Worm (Caenorhabditis elegans) whole organism, L3 larva: Measurements from ENCODE around the gene Y26G10.5.

Experiments used
- ZK546.5 ChIP-seq: sonication (generic microtip); optimal IDR thresholded peaks from 2 replicates; lab custom pipeline; 2017; ENCODE audit warnings: missing biosample characterization, missing genetic modification characterization
- aly-2 ChIP-seq: fragments of 150-350 bp; optimal IDR thresholded peaks from 2 replicates; lab custom pipeline; 2014; ENCODE audit warnings: missing biosample characterization, missing genetic modification characterization
- ama-1 ChIP-seq: fragments of 150-350 bp; optimal IDR thresholded peaks from 2 replicates; lab custom pipeline; 2018
- ceh-16 ChIP-seq: sonication (generic microtip); optimal IDR thresholded peaks from 2 replicates; lab custom pipeline; 2017; ENCODE audit warnings: missing biosample characterization, missing genetic modification characterization
- ceh-82 ChIP-seq: fragments of 150-350 bp; optimal IDR thresholded peaks from 2 replicates; lab custom pipeline; 2014; ENCODE audit warnings: missing biosample characterization, missing genetic modification characterization
- daf-12 ChIP-seq: fragments of 150-350 bp; optimal IDR thresholded peaks from 2 replicates; lab custom pipeline; 2014; ENCODE audit warnings: missing biosample characterization, missing genetic modification reagents, missing genetic modification characterization
- egl-27 ChIP-seq: sonication (generic microtip); optimal IDR thresholded peaks from 4 replicates; lab custom pipeline; 2017; ENCODE audit warnings: missing biosample characterization, missing genetic modification reagents, missing genetic modification characterization
- egl-5 ChIP-seq: fragments of 150-350 bp; optimal IDR thresholded peaks from 2 replicates; lab custom pipeline; 2017; ENCODE audit warnings: missing biosample characterization, missing genetic modification reagents, missing genetic modification characterization, inconsistent platforms
- elt-2 ChIP-seq: sonication (generic microtip); optimal IDR thresholded peaks from 2 replicates; lab custom pipeline; 2016; ENCODE audit warnings: missing genetic modification reagents, mild to moderate bottlenecking, missing genetic modification characterization, missing compliant biosample characterization
- elt-3 ChIP-seq, 3 experiments: fragments of 150-350 bp in 1 of 3; sonication (generic microtip) in 2 of 3; optimal IDR thresholded peaks; 2 replicates in 2 of 3; 4 replicates in 1 of 3; lab custom pipeline; 2014 to 2017; ENCODE audit warnings: missing biosample characterization in 3 of 3, missing genetic modification characterization in 3 of 3
- eor-1 ChIP-seq, 2 experiments: fragments of 150-350 bp; optimal IDR thresholded peaks; 2 replicates each; lab custom pipeline; 2014 to 2018; ENCODE audit warnings: missing biosample characterization in 2 of 2, missing genetic modification characterization in 2 of 2
- fkh-10 ChIP-seq: sonication (generic microtip); optimal IDR thresholded peaks from 2 replicates; lab custom pipeline; 2017; ENCODE audit warnings: missing biosample characterization, missing genetic modification reagents, missing genetic modification characterization
- fos-1 ChIP-seq: fragments of 150-350 bp; optimal IDR thresholded peaks from 2 replicates; lab custom pipeline; 2014; ENCODE audit warnings: missing biosample characterization, missing genetic modification characterization
- jun-1 ChIP-seq: fragments of 150-350 bp; optimal IDR thresholded peaks from 2 replicates; lab custom pipeline; 2014; ENCODE audit warnings: missing biosample characterization, missing genetic modification reagents, missing genetic modification characterization
- lin-15B ChIP-seq: fragments of 150-350 bp; optimal IDR thresholded peaks from 2 replicates; lab custom pipeline; 2014; ENCODE audit warnings: missing biosample characterization, missing genetic modification characterization
- lsy-12 ChIP-seq: sonication (generic microtip); optimal IDR thresholded peaks from 2 replicates; lab custom pipeline; 2016; ENCODE audit warnings: mild to moderate bottlenecking, missing genetic modification characterization, missing compliant biosample characterization
- mml-1 ChIP-seq: fragments of 150-350 bp; sonication (generic microtip); optimal IDR thresholded peaks from 3 replicates; lab custom pipeline; 2014; ENCODE audit warnings: missing biosample characterization, missing genetic modification characterization
- nfya-1 ChIP-seq: sonication (generic microtip); optimal IDR thresholded peaks from 2 replicates; lab custom pipeline; 2017; ENCODE audit warnings: missing genetic modification characterization, mild to moderate bottlenecking, missing compliant biosample characterization, antibody characterized with exemption, moderate library complexity; ENCODE audit not compliant: insufficient read depth
- nhr-11 ChIP-seq: fragments of 150-350 bp; optimal IDR thresholded peaks from 2 replicates; lab custom pipeline; 2014; ENCODE audit warnings: missing biosample characterization, missing genetic modification characterization
- nhr-12 ChIP-seq: fragments of 150-350 bp; optimal IDR thresholded peaks from 2 replicates; lab custom pipeline; 2014; ENCODE audit warnings: missing biosample characterization, missing genetic modification characterization
- nhr-237 ChIP-seq: fragments of 150-350 bp; optimal IDR thresholded peaks from 2 replicates; lab custom pipeline; 2014; ENCODE audit warnings: missing biosample characterization, missing genetic modification characterization
- nhr-25 ChIP-seq: sonication (generic microtip); optimal IDR thresholded peaks from 2 replicates; lab custom pipeline; 2017; ENCODE audit warnings: missing biosample characterization, missing genetic modification characterization
- nhr-28 ChIP-seq: fragments of 150-350 bp; optimal IDR thresholded peaks from 2 replicates; lab custom pipeline; 2014; ENCODE audit warnings: missing biosample characterization, missing genetic modification characterization
- nhr-76 ChIP-seq: fragments of 150-350 bp; sonication (generic microtip); optimal IDR thresholded peaks from 5 replicates; lab custom pipeline; 2014; ENCODE audit warnings: missing biosample characterization, missing genetic modification characterization
- nhr-77 ChIP-seq: fragments of 150-350 bp; optimal IDR thresholded peaks from 2 replicates; lab custom pipeline; 2014; ENCODE audit warnings: missing biosample characterization, missing genetic modification characterization
- pha-4 ChIP-seq: fragments of 150-350 bp; optimal IDR thresholded peaks from 2 replicates; lab custom pipeline; 2014; ENCODE audit warnings: missing biosample characterization, missing genetic modification reagents, missing genetic modification characterization
- pqm-1 ChIP-seq: fragments of 150-350 bp; optimal IDR thresholded peaks from 2 replicates; lab custom pipeline; 2017; ENCODE audit warnings: missing biosample characterization, missing genetic modification characterization, inconsistent platforms
- sea-2 ChIP-seq: fragments of 150-350 bp; sonication (generic microtip); optimal IDR thresholded peaks from 4 replicates; lab custom pipeline; 2014; ENCODE audit warnings: missing biosample characterization, missing genetic modification reagents, missing genetic modification characterization
- skn-1 ChIP-seq: fragments of 150-350 bp; optimal IDR thresholded peaks from 2 replicates; lab custom pipeline; 2014; ENCODE audit warnings: missing biosample characterization, missing genetic modification characterization
- snpc-4 ChIP-seq: fragments of 150-350 bp; optimal IDR thresholded peaks from 2 replicates; lab custom pipeline; 2014; ENCODE audit warnings: missing biosample characterization, missing genetic modification characterization
- tbx-2 ChIP-seq: sonication (generic microtip); optimal IDR thresholded peaks from 2 replicates; lab custom pipeline; 2016; ENCODE audit warnings: mild to moderate bottlenecking, missing genetic modification characterization, missing compliant biosample characterization
- unc-62 ChIP-seq: fragments of 150-350 bp; sonication (generic microtip); optimal IDR thresholded peaks from 4 replicates; lab custom pipeline; 2014; ENCODE audit warnings: missing biosample characterization, missing genetic modification reagents, missing genetic modification characterization
- zag-1 ChIP-seq: fragments of 150-350 bp; optimal IDR thresholded peaks from 2 replicates; lab custom pipeline; 2014; ENCODE audit warnings: missing biosample characterization, missing genetic modification characterization
- ztf-11 ChIP-seq: fragments of 150-350 bp; optimal IDR thresholded peaks from 2 replicates; lab custom pipeline; 2014; ENCODE audit warnings: missing biosample characterization, missing genetic modification characterization
- ztf-4 ChIP-seq: fragments of 150-350 bp; optimal IDR thresholded peaks from 2 replicates; lab custom pipeline; 2014; ENCODE audit warnings: missing biosample characterization, missing genetic modification characterization

Y26G10.5 gene

DNA sequence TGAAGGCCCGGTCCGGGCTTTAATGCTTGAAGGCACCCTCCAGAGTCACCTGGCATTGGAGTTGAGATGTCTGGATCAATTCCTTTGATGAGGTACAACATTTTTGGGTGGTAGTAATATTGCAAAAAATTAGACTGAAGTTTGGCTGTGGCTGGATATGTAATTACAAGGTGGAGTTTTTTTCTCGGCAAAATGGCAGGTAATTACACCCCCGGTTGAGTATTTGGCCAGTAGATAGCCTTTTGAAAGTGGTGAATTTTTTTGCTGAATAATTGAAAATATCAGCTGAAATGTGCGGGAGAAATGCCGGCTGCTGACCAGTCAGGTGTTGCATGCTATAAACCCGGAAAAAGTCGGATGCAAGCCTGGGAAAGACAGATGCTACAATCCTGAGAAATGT lies 1.5 kb downstream of the Y26G10.5 start, which contains the start of gene Y26G10.4:
Gene Y26G10.4, minus strand, starts transcription at position 101 of the 400 bp plus-strand sequence.
- no peak for TF ChIP-seq nhr-77 (tag; lab: Kevin White, UChicago)
- TF ChIP-seq nhr-11 (tag; lab: Kevin White, UChicago) = no peak
- no peak for TF ChIP-seq ztf-4
- TF ChIP-seq ZK546.5 (tag; lab: Kevin White, UChicago) = no peak
- TF ChIP-seq elt-2 = no peak
- no peak for TF ChIP-seq aly-2 (tag; lab: Kevin White, UChicago)
- no peak for TF ChIP-seq nfya-1 (tag; lab: Kevin White, UChicago)
- TF ChIP-seq ceh-82 = no peak
- no peak for TF ChIP-seq nhr-28 (tag; lab: Kevin White, UChicago)
- no peak for TF ChIP-seq jun-1 (tag; lab: Kevin White, UChicago)
- no peak for TF ChIP-seq egl-27 (tag; lab: Kevin White, UChicago)
- no peak for TF ChIP-seq elt-3 (tag; optimal IDR thresholded peaks at IDR 0.05; lab: Kevin White, UChicago)
- TF ChIP-seq sea-2 (GFP tag; lab: Kevin White, UChicago) = no peak
- no peak for TF ChIP-seq fos-1
- TF ChIP-seq daf-12 (tag; lab: Kevin White, UChicago) = no peak
- no peak for TF ChIP-seq ztf-11 (tag; lab: Kevin White, UChicago)
- no peak for TF ChIP-seq pqm-1 (tag; lab: Kevin White, UChicago)

DNA sequence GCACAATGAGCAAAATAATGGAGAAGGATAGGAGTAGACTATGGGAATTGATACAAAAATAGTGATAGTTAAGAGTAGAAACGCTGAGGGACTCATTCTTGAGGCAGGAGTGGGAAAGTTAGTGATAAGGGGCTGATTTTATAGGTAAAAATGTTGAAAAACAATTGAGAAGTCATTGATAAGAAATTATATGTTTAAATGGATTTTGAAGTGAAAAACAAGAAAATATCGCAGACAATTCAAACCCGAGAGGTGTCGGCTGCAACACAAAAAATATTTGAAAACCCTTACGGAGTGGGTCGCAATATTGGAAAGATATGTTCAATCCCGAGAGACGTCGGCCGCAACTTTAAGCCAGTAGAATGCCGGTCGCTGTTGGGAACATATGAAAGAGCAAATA lies 3.9 kb downstream of the Y26G10.5 start, which contains the start of gene spp-29:
Gene spp-29, minus strand, starts transcription at position 101 of the 400 bp plus-strand sequence.
- TF ChIP-seq nhr-76 (tag; lab: Kevin White, UChicago) (no peak), pha-4 (tag; lab: Kevin White, UChicago) (no peak), zag-1 (no peak), snpc-4 (tag; lab: Kevin White, UChicago) (no peak), sea-2 (GFP tag; lab: Kevin White, UChicago) (no peak), ama-1 (lab: Kevin White, UChicago) (no peak), unc-62 (GFP tag; lab: Kevin White, UChicago) (no peak), nhr-237 (tag; lab: Kevin White, UChicago) (no peak), egl-5 (no peak), ztf-4 (no peak), elt-2 (no peak), eor-1 (tag; optimal IDR thresholded peaks at IDR 0.05; lab: Kevin White, UChicago) (no peak)

DNA sequence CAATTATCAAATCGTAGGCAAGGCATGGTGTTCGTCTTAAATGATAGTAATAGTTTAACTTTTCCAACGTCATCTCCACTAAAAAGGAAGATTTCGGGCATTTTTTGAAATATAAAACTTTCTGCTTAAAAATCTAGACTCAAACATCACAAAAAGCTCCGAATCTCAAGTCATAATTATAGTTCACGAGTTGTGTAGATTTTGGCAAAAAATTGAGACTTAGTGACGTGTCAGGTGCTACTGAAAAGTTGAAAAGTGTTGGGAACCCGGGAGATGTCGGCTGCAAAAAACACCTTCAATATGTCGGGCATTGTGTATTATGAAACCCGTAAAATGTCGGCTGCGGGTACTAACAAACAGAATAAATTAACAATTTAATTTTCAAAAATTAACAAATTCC lies 4.8 kb downstream of the Y26G10.5 start, which contains the start of gene Y26G10.1:
Gene Y26G10.1, minus strand, starts transcription at position 101 of the 400 bp plus-strand sequence.
- TF ChIP-seq ztf-4 (no peak), fkh-10 (GFP tag; lab: Kevin White, UChicago) (no peak), ceh-82 (no peak), nhr-76 (tag; lab: Kevin White, UChicago) (no peak), nfya-1 (tag; lab: Kevin White, UChicago) (no peak), lsy-12 (no peak), tbx-2 (tag; lab: Kevin White, UChicago) (no peak), unc-62 (GFP tag; lab: Kevin White, UChicago) (no peak), elt-3 (tag; optimal IDR thresholded peaks at IDR 0.05; lab: Kevin White, UChicago) (no peak), mml-1 (no peak), fos-1 (no peak), lin-15B (tag; lab: Kevin White, UChicago) (no peak), ceh-16 (tag; lab: Kevin White, UChicago) (no peak), nhr-28 (tag; lab: Kevin White, UChicago) (no peak), nhr-237 (tag; lab: Kevin White, UChicago) (no peak), nhr-25 (tag; lab: Kevin White, UChicago) (no peak), sea-2 (GFP tag; lab: Kevin White, UChicago) (no peak), snpc-4 (tag; lab: Kevin White, UChicago) (no peak), skn-1 (tag; lab: Kevin White, UChicago) (no peak), nhr-12 (tag; lab: Kevin White, UChicago) (no peak)

DNA sequence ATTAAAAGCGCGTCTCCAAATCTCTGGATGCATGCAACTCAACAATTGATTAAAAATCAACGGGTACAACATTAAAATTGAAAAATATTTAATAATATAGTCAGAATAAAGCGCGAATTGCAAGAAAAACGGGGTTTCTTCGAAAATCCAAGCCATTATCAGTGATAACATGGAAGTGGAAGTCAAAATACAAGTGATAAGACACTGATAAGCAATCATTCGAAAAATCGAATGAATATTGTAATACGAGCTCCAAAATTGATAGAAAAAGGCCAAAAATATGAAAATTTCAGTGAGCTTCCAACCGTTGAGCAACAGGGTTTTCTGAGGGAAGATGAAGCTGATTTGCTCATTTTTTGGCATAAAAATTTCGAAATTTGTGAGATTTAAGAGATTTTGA lies 6.4 kb downstream of the Y26G10.5 start:
- peak; percentile 47 for TF ChIP-seq elt-2
- TF ChIP-seq nhr-25 (tag; lab: Kevin White, UChicago) = no peak
- TF ChIP-seq, all 47 proteins: peak for 1
